Fruit fly (Drosophila melanogaster): ENCODE measurements around the gene ND-13B.

Gene ND-13B

DNA sequence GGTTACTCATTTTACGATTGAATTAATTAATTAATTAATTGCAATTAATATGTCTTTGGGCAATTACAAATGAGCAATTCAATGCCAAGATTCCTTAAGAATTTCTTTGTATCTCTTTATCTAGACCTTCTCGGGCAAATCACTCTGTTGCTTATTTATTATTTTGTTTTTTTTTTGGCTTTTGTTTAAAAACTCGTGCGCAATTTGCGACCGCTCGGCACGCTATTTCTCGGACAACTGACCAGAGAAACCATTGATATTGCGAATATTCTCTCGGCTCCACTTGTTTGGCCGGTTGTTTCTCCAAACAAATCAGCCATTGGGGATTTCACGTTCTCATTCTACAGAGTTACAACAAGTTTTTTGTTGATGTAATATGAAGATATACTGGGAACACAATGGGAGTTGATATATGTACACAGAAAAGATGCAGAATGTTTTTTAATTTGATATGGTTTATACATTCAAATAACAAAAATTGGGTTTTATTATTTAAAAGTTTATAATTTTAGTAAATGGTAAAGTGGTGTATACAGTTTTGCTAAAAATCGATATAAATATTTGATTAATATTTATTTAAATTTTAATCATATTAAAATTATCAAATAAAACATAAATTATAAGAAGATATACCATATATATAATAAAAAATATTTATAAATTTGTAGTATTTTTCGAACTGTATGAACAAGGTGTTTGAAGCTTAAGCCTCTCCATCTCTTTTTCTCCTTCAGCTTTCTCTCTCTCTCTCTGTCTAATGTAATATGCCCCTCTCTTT lies 2.9 kb upstream of the ND-13B start, which contains the start of gene NijA (continued):
- no peak for TF ChIP-seq dl (GFP tag; optimal IDR thresholded peaks at IDR 0.05; ENCODE audit: insufficient read depth in 1 of 2, partially characterized antibody in 2 of 2)
- TF ChIP-seq pan (optimal IDR thresholded peaks at IDR 0.05) = no peak
- no peak for TF ChIP-seq Abd-B (GFP tag; optimal IDR thresholded peaks at IDR 0.05)
- TF ChIP-seq psq (GFP tag; optimal IDR thresholded peaks at IDR 0.05) = peak; percentile 70
- peak; percentile 25 for TF ChIP-seq Hnf4 (GFP tag; optimal IDR thresholded peaks at IDR 0.05)
- no peak for TF ChIP-seq Jra (GFP tag; optimal IDR thresholded peaks at IDR 0.05)
- TF ChIP-seq HLH106 (tag; optimal IDR thresholded peaks at IDR 0.05) = peak; percentile 80
- TF ChIP-seq Sp1 (GFP tag; optimal IDR thresholded peaks at IDR 0.05) = peak; percentile 85
- TF ChIP-seq N (GFP tag; optimal IDR thresholded peaks at IDR 0.05) = no peak
- peak; percentile 23 for TF ChIP-seq rgr (GFP tag; optimal IDR thresholded peaks at IDR 0.05)
- TF ChIP-seq Mio (GFP tag; optimal IDR thresholded peaks at IDR 0.05) = no peak
- TF ChIP-seq tai (GFP tag; optimal IDR thresholded peaks at IDR 0.05) = no peak
- TF ChIP-seq OdsH (GFP tag; optimal IDR thresholded peaks at IDR 0.05) = peak; percentile 53
- no peak for TF ChIP-seq CrebA (GFP tag; optimal IDR thresholded peaks at IDR 0.05; ENCODE audit: borderline replicate concordance)
- peak; percentile 52 for TF ChIP-seq fru (GFP tag; optimal IDR thresholded peaks at IDR 0.05)

dm6 chr3L:10692459-10693217 lies 1.3 kb downstream of the ND-13B start, which contains the start of gene CG33493:
Gene CG33493 (minus strand): TSS chr3L:10693167.
- TF ChIP-seq rgr (GFP tag; optimal IDR thresholded peaks at IDR 0.05) (no peak), Rel (GFP tag; optimal IDR thresholded peaks at IDR 0.05) (no peak), Rel (tag; optimal IDR thresholded peaks at IDR 0.05) (peak; percentile 9), sage (GFP tag; optimal IDR thresholded peaks at IDR 0.05) (no peak)

DNA sequence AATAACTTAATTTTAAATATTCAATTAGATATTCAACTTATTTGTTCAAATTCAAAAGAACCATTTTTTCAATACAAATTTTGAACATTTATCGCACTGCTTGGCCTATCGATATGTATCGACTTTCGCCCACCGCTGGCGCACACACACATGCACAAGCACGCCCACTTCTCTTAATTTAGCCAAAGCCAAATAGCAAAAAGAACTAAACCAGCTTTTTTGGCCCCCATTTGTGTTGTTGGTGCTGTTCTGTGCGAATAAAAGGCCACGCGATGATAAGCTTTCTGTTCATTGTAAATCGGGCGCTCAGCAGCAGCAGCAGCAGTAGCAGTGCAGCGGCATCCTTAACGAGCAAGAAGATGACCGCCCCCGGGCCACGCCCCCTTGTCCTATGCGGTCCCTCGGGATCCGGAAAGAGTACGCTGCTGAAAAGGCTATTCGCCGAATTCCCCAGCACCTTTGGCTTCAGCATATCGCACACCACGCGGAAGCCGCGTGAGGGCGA lies 3.0 kb downstream of the ND-13B start, which contains the start of gene CG11811:
Gene CG11811 (plus strand): TSS at position 121 of the 505 bp plus-strand sequence.
- no peak for TF ChIP-seq Rel (GFP tag; optimal IDR thresholded peaks at IDR 0.05)
- peak; percentile 11 for TF ChIP-seq Rel (tag; optimal IDR thresholded peaks at IDR 0.05)
- TF ChIP-seq CrebA (GFP tag; optimal IDR thresholded peaks at IDR 0.05; ENCODE audit: borderline replicate concordance) = no peak
- TF ChIP-seq pan (optimal IDR thresholded peaks at IDR 0.05) = no peak
- TF ChIP-seq woc (GFP tag; optimal IDR thresholded peaks at IDR 0.05) = peak; percentile 8

dm6 chr3L:10686625-10687024 lies 7.3 kb downstream of the ND-13B start:
- TF ChIP-seq sage (GFP tag; optimal IDR thresholded peaks at IDR 0.05) (no peak), br (GFP tag; optimal IDR thresholded peaks at IDR 0.05) (no peak), brk (GFP tag; optimal IDR thresholded peaks at IDR 0.05) (no peak), HLH106 (tag; optimal IDR thresholded peaks at IDR 0.05) (no peak), Dfd (GFP tag; optimal IDR thresholded peaks at IDR 0.05) (no peak), GATAd (GFP tag; optimal IDR thresholded peaks at IDR 0.05) (no peak), fru (GFP tag; optimal IDR thresholded peaks at IDR 0.05) (no peak), psq (GFP tag; optimal IDR thresholded peaks at IDR 0.05) (no peak), Myc (optimal IDR thresholded peaks at IDR 0.05) (no peak), dl (GFP tag; optimal IDR thresholded peaks at IDR 0.05; ENCODE audit: insufficient read depth in 1 of 2, partially characterized antibody in 2 of 2) (no peak), Dif (GFP tag; optimal IDR thresholded peaks at IDR 0.05; ENCODE audit: partially characterized antibody) (no peak), pan (optimal IDR thresholded peaks at IDR 0.05) (no peak), Hnf4 (GFP tag; optimal IDR thresholded peaks at IDR 0.05) (no peak), tai (GFP tag; optimal IDR thresholded peaks at IDR 0.05) (no peak), CG9705 (GFP tag; optimal IDR thresholded peaks at IDR 0.05) (no peak), Sp1 (GFP tag; optimal IDR thresholded peaks at IDR 0.05) (no peak), woc (GFP tag; optimal IDR thresholded peaks at IDR 0.05) (no peak), jim (GFP tag; optimal IDR thresholded peaks at IDR 0.05) (no peak), h (GFP tag; optimal IDR thresholded peaks at IDR 0.05) (no peak), dsf (GFP tag; optimal IDR thresholded peaks at IDR 0.05; ENCODE audit: borderline replicate concordance) (no peak)

- no peak for TF ChIP-seq dsf (GFP tag; optimal IDR thresholded peaks at IDR 0.05; ENCODE audit: borderline replicate concordance)
These were observed 9.4 kb downstream of the ND-13B start for dm6 chr3L:10684492-10684891.

Measured in whole organism, wandering third instar larva.